Worm (Caenorhabditis elegans) whole organism, L4 larva: ENCODE measurements around the gene Y57A10A.24.

ENCODE experiments used
- ceh-82 ChIP-seq: sonication (generic microtip); optimal IDR thresholded peaks from 2 replicates; lab custom pipeline; 2017; ENCODE audit warnings: missing biosample characterization, missing genetic modification characterization
- dmd-9 ChIP-seq: fragments of 200-800 bp; sonication (Bioruptor generic); IDR thresholded peaks from 2 replicates; pipeline ENCODE4 v1.3.6; 2022; ENCODE audit warnings: missing genetic modification reagents, missing genetic modification characterization, missing compliant biosample characterization
- dpl-1 ChIP-seq: fragments of 150-350 bp; optimal IDR thresholded peaks from 2 replicates; lab custom pipeline; 2014; ENCODE audit warnings: missing biosample characterization, missing genetic modification reagents, missing genetic modification characterization
- lin-38 ChIP-seq: fragments of 200-800 bp; sonication (Bioruptor generic); IDR thresholded peaks from 2 replicates; pipeline ENCODE4 v1.3.6; 2022; ENCODE audit warnings: missing genetic modification reagents, missing genetic modification characterization, missing compliant biosample characterization
- nhr-10 ChIP-seq: fragments of 150-350 bp; optimal IDR thresholded peaks from 2 replicates; lab custom pipeline; 2014; ENCODE audit warnings: missing biosample characterization, missing genetic modification characterization
- skn-1 ChIP-seq: fragments of 150-350 bp; optimal IDR thresholded peaks from 2 replicates; lab custom pipeline; 2014; ENCODE audit warnings: missing biosample characterization, missing genetic modification characterization
- unc-62 ChIP-seq, 3 experiments: fragments of 150-350 bp in 1 of 3; sonication (generic microtip); optimal IDR thresholded peaks in 2 of 3; peaks in 1 of 3; 1 replicate in 1 of 3; 2 replicates in 2 of 3; lab custom pipeline; 2014 to 2017; ENCODE audit warnings: missing biosample characterization in 3 of 3, missing genetic modification characterization in 3 of 3, missing genetic modification reagents in 3 of 3, missing genotype in 1 of 3

ce11 chrII:12264847-12265246, 22.1 kb downstream of the Y57A10A.24 start:
- TF ChIP-seq dpl-1 (GFP tag; lab: Kevin White, UChicago) (no peak), ceh-82 (tag; lab: Kevin White, UChicago) (no peak), unc-62 (GFP tag; optimal IDR thresholded peaks at IDR 0.05 in 1 of 2; lab: Kevin White, UChicago) (no peak), unc-62 (tag; optimal IDR thresholded peaks at IDR 0.05; lab: Kevin White, UChicago) (no peak), lin-38 (GFP tag; lab: Robert Waterston, UW) (no peak), skn-1 (tag; lab: Kevin White, UChicago) (no peak), nhr-10 (no peak), dmd-9 (no peak)
